Fruit fly (Drosophila melanogaster): ENCODE data around the gene CG7607.

dm6 chr3L:11182994-11183393 lies 16.4 kb upstream of the CG7607 start:
- no peak for TF ChIP-seq kay (GFP tag; ENCODE audit: borderline replicate concordance)
- no peak for TF ChIP-seq CG7101 (tag; optimal IDR thresholded peaks at IDR 0.05)
- no peak for TF ChIP-seq cnc (optimal IDR thresholded peaks at IDR 0.05)
- no peak for TF ChIP-seq CG5204 (GFP tag; optimal IDR thresholded peaks at IDR 0.05)
- no peak for TF ChIP-seq CG33017 (tag; optimal IDR thresholded peaks at IDR 0.05)
- TF ChIP-seq CG11617 (GFP tag; optimal IDR thresholded peaks at IDR 0.05) = no peak
- TF ChIP-seq Crg-1 (GFP tag; optimal IDR thresholded peaks at IDR 0.05) = no peak
- TF ChIP-seq cic (GFP tag; optimal IDR thresholded peaks at IDR 0.05) = no peak

Data from whole organism, adult.